Fruit fly (Drosophila melanogaster): Measurements from ENCODE around the gene Vps53.

DNA sequence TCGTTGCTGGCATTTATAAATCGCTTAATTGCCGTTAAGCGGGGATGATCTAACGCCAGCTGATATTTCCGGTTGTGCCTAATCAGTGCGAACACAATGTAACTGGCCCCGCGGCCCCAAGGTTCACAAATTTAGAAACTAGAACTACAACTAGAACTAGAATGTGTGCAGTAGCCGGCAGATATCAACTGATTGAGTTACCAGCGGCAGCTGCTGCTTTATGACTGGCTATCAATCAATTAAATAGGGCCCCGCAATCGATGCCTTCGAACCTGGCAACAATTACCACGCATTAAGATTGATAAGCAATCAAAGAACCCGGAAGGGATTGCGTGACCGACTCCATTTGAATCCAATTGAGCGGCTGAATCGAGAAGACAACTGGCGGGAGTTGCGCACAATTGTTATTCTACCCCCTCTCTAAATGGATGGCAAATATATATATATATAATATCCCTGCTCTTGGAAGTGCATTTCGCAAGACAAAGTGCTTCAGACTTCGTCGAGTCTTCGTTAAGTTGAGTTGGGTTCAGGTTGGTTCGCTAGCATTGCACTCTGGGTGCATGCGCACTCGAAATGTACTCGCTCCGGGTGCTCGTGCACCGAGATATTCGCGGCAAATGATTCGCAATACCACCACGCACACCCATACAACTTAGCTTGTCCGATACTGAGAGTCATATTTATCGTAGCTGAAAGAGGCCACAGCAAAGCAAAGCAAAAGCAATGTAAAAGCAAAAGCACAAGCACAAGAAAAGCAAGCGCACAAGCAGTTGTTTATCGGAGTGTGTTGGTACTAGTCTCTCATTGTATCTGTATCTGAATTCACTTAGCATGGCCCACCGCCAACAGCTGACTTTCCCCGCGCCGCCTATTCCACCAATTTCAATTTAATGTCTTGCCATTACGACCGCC, 45.8 kb downstream of the Vps53 start:
- TF ChIP-seq Jra (GFP tag; optimal IDR thresholded peaks at IDR 0.05) (no peak), h (GFP tag; optimal IDR thresholded peaks at IDR 0.05) (no peak), psq (GFP tag; optimal IDR thresholded peaks at IDR 0.05) (no peak), woc (GFP tag; optimal IDR thresholded peaks at IDR 0.05) (no peak), br (GFP tag; optimal IDR thresholded peaks at IDR 0.05) (no peak), Rel (GFP tag; optimal IDR thresholded peaks at IDR 0.05) (no peak), Rel (tag; optimal IDR thresholded peaks at IDR 0.05) (no peak), tai (GFP tag; optimal IDR thresholded peaks at IDR 0.05) (no peak), Mio (GFP tag; optimal IDR thresholded peaks at IDR 0.05) (no peak), Vsx2 (GFP tag; optimal IDR thresholded peaks at IDR 0.05; ENCODE audit: partially characterized antibody) (no peak), rgr (GFP tag; optimal IDR thresholded peaks at IDR 0.05) (no peak)
